Fruit fly (Drosophila melanogaster) whole organism, embryonic: Measurements from ENCODE around the gene CG15742.

Experiments used
- Atf6 ChIP-seq: fragments of 200-800 bp; sonication (Bioruptor generic); IDR thresholded peaks from 2 replicates; pipeline ENCODE4 v1.3.6; 2022; ENCODE audit warnings: missing biosample characterization, missing genetic modification characterization
- CG10267 ChIP-seq: fragments of 200-800 bp; sonication (Bioruptor generic); optimal IDR thresholded peaks from 2 replicates; lab custom pipeline; 2018; ENCODE audit warnings: missing biosample characterization, mild to moderate bottlenecking, missing genetic modification characterization, moderate library complexity
- CG10979 ChIP-seq: fragments of 200-800 bp; sonication (Bioruptor generic); optimal IDR thresholded peaks from 2 replicates; lab custom pipeline; 2018; ENCODE audit warnings: missing biosample characterization, mild to moderate bottlenecking, missing genetic modification characterization, moderate library complexity
- CG14441 ChIP-seq: fragments of 200-800 bp; sonication (Bioruptor generic); IDR thresholded peaks from 2 replicates; pipeline ENCODE4 v1.3.6; 2022; ENCODE audit warnings: missing biosample characterization, missing genetic modification characterization
- CG14860 ChIP-seq: fragments of 200-800 bp; sonication (Bioruptor generic); IDR thresholded peaks from 3 replicates; pipeline ENCODE4 v1.3.6; 2022; ENCODE audit warnings: missing biosample characterization, missing genetic modification characterization; ENCODE audit not compliant: partially characterized antibody
- CG33213 ChIP-seq: fragments of 200-800 bp; sonication (Bioruptor generic); optimal IDR thresholded peaks from 3 replicates; lab custom pipeline; 2016; ENCODE audit warnings: missing biosample characterization, missing genetic modification characterization
- CG4730 ChIP-seq: fragments of 200-800 bp; sonication (Bioruptor generic); IDR thresholded peaks from 2 replicates; pipeline ENCODE4 v1.3.6; 2022; ENCODE audit warnings: missing biosample characterization, missing genetic modification characterization
- CG5180 ChIP-seq: fragments of 200-800 bp; sonication (Bioruptor generic); optimal IDR thresholded peaks from 3 replicates; lab custom pipeline; 2017; ENCODE audit warnings: missing biosample characterization, missing genetic modification characterization, mild to moderate bottlenecking, moderate library complexity, missing genetic modification reagents
- CG6689 ChIP-seq: fragments of 200-800 bp; sonication (Bioruptor generic); IDR thresholded peaks from 2 replicates; pipeline ENCODE4 v1.3.6; 2022; ENCODE audit warnings: missing biosample characterization, missing genetic modification characterization
- CG6791 ChIP-seq: fragments of 200-800 bp; sonication (Bioruptor generic); IDR thresholded peaks from 3 replicates; pipeline ENCODE4 v1.3.6; 2022; ENCODE audit warnings: missing biosample characterization, missing genetic modification characterization; ENCODE audit not compliant: partially characterized antibody
- CG7786 ChIP-seq: fragments of 200-800 bp; sonication (Bioruptor generic); optimal IDR thresholded peaks from 2 replicates; lab custom pipeline; 2016; ENCODE audit warnings: missing biosample characterization, missing genetic modification characterization
- CG8290 ChIP-seq, 3 experiments: fragments of 200-800 bp; sonication (Bioruptor generic); optimal IDR thresholded peaks; 2 replicates each; lab custom pipeline; 2016 to 2019; ENCODE audit warnings: missing biosample characterization in 3 of 3, missing genetic modification characterization in 3 of 3, mild to moderate bottlenecking in 2 of 3, moderate library complexity in 1 of 3
- CG8765 ChIP-seq: fragments of 200-800 bp; sonication (Bioruptor generic); IDR thresholded peaks from 2 replicates; pipeline ENCODE4 v1.3.6; 2022; ENCODE audit warnings: missing biosample characterization, missing genetic modification characterization
- CG9215 ChIP-seq: fragments of 200-800 bp; sonication (Bioruptor generic); IDR thresholded peaks from 2 replicates; pipeline ENCODE4 v1.3.6; 2022; ENCODE audit warnings: missing biosample characterization, missing genetic modification characterization
- Deaf1 ChIP-seq: fragments of 200-800 bp; optimal IDR thresholded peaks from 3 replicates; lab custom pipeline; 2019; ENCODE audit warnings: missing biosample characterization, mild to moderate bottlenecking, missing genetic modification characterization, moderate library complexity
- Dek ChIP-seq: fragments of 200-800 bp; sonication (Bioruptor generic); optimal IDR thresholded peaks from 3 replicates; lab custom pipeline; 2019; ENCODE audit warnings: missing biosample characterization, mild to moderate bottlenecking, missing genetic modification characterization, moderate library complexity
- E2f2 ChIP-seq: fragments of 200-800 bp; sonication (Bioruptor generic); IDR thresholded peaks from 2 replicates; pipeline ENCODE4 v1.3.6; 2022; ENCODE audit warnings: missing biosample characterization, missing genetic modification characterization
- Ets65A ChIP-seq: fragments of 200-800 bp; sonication (Bioruptor generic); peaks from one replicate; lab custom pipeline; 2016; ENCODE audit warnings: missing biosample characterization, missing genetic modification characterization
- Fer3 ChIP-seq: fragments of 200-800 bp; sonication (Bioruptor generic); optimal IDR thresholded peaks from 2 replicates; lab custom pipeline; 2018; ENCODE audit warnings: missing biosample characterization, mild to moderate bottlenecking, missing genetic modification characterization, moderate library complexity
- H2.0 ChIP-seq: fragments of 200-800 bp; sonication (Bioruptor generic); IDR thresholded peaks from 2 replicates; pipeline ENCODE4 v1.3.6; 2022; ENCODE audit warnings: missing biosample characterization, missing genetic modification characterization
- HLHmδ ChIP-seq: fragments of 200-800 bp; sonication (Bioruptor generic); optimal IDR thresholded peaks from 2 replicates; lab custom pipeline; 2018; ENCODE audit warnings: missing biosample characterization, mild to moderate bottlenecking, missing genetic modification characterization, moderate library complexity
- Hey ChIP-seq: fragments of 200-800 bp; sonication (Bioruptor generic); optimal IDR thresholded peaks from 3 replicates; lab custom pipeline; 2018; ENCODE audit warnings: missing biosample characterization, mild to moderate bottlenecking, missing genetic modification characterization
- MBD-R2 ChIP-seq: fragments of 200-800 bp; sonication (Bioruptor generic); IDR thresholded peaks from 2 replicates; pipeline ENCODE4 v1.3.6; 2022; ENCODE audit warnings: missing biosample characterization, missing genetic modification characterization
- Med ChIP-seq: fragments of 200-800 bp; sonication (Bioruptor generic); peaks from one replicate; lab custom pipeline; 2016; ENCODE audit warnings: missing biosample characterization, missing genetic modification characterization, mild to moderate bottlenecking, inconsistent platforms, moderate library complexity
- PHDP ChIP-seq: fragments of 200-800 bp; sonication (Bioruptor generic); optimal IDR thresholded peaks from 3 replicates; lab custom pipeline; 2018; ENCODE audit warnings: missing biosample characterization, mild to moderate bottlenecking, missing genetic modification characterization, moderate library complexity
- Rfx ChIP-seq: fragments of 200-800 bp; sonication (Bioruptor generic); IDR thresholded peaks from 2 replicates; pipeline ENCODE4 v1.3.6; 2022; ENCODE audit warnings: missing biosample characterization, missing genetic modification characterization
- Scr ChIP-seq: fragments of 200-800 bp; sonication (Bioruptor generic); IDR thresholded peaks from 2 replicates; pipeline ENCODE4 v1.3.6; 2022; ENCODE audit warnings: missing biosample characterization, missing genetic modification characterization; ENCODE audit not compliant: partially characterized antibody
- Sox100B ChIP-seq: fragments of 200-800 bp; sonication (Bioruptor generic); optimal IDR thresholded peaks from 3 replicates; lab custom pipeline; 2018; ENCODE audit warnings: missing biosample characterization, mild to moderate bottlenecking, missing genetic modification characterization
- Stat92E ChIP-seq, 3 experiments: fragments of >200 bp in 2 of 3; fragments of 200-800 bp in 1 of 3; sonication (Bioruptor generic) in 1 of 3; optimal IDR thresholded peaks; 2 replicates each; lab custom pipeline; 2017 to 2019; ENCODE audit warnings: missing biosample characterization in 3 of 3, missing genetic modification characterization in 3 of 3, mild to moderate bottlenecking in 1 of 3, moderate library complexity in 1 of 3
- Trl ChIP-seq, 3 experiments: fragments of >200 bp in 2 of 3; fragments of 200-800 bp in 1 of 3; sonication (Bioruptor generic) in 1 of 3; optimal IDR thresholded peaks; 2 replicates in 1 of 3; 3 replicates in 2 of 3; lab custom pipeline; 2016 to 2017; ENCODE audit warnings: missing biosample characterization in 1 of 3, missing genetic modification characterization in 1 of 3
- ab ChIP-seq: fragments of 200-800 bp; sonication (Bioruptor generic); optimal IDR thresholded peaks from 2 replicates; lab custom pipeline; 2016; ENCODE audit warnings: missing biosample characterization, missing genetic modification characterization
- corto ChIP-seq: fragments of 200-800 bp; sonication (Bioruptor generic); optimal IDR thresholded peaks from 2 replicates; lab custom pipeline; 2016; ENCODE audit warnings: missing biosample characterization, mild to moderate bottlenecking, missing genetic modification characterization, moderate library complexity
- dimm ChIP-seq: fragments of 200-800 bp; sonication (Bioruptor generic); IDR thresholded peaks from 2 replicates; pipeline ENCODE4 v1.3.6; 2022; ENCODE audit warnings: missing biosample characterization, missing genetic modification characterization
- fd3F ChIP-seq: fragments of 200-800 bp; sonication (Bioruptor generic); optimal IDR thresholded peaks from 2 replicates; lab custom pipeline; 2018; ENCODE audit warnings: missing biosample characterization, mild to moderate bottlenecking, missing genetic modification characterization, moderate library complexity
- grn ChIP-seq: fragments of 200-800 bp; sonication (Bioruptor generic); optimal IDR thresholded peaks from 3 replicates; lab custom pipeline; 2017; ENCODE audit warnings: missing biosample characterization, missing genetic modification characterization
- her ChIP-seq: fragments of 200-800 bp; sonication (Bioruptor generic); optimal IDR thresholded peaks from 2 replicates; lab custom pipeline; 2016; ENCODE audit warnings: missing biosample characterization, missing genetic modification characterization
- org-1 ChIP-seq: fragments of 200-800 bp; sonication (Bioruptor generic); optimal IDR thresholded peaks from 2 replicates; lab custom pipeline; 2017; ENCODE audit warnings: missing biosample characterization, missing genetic modification characterization
- otp ChIP-seq: fragments of 200-800 bp; sonication (Bioruptor generic); IDR thresholded peaks from 3 replicates; pipeline ENCODE4, ENCODE4 v1.3.6; 2022; ENCODE audit warnings: missing biosample characterization, missing genetic modification characterization
- prd ChIP-seq, 3 experiments: fragments of >200 bp in 2 of 3; fragments of 200-800 bp in 1 of 3; sonication (Bioruptor generic) in 1 of 3; optimal IDR thresholded peaks in 2 of 3; IDR thresholded peaks in 1 of 3; 2 replicates in 2 of 3; 3 replicates in 1 of 3; pipeline versions ENCODE4 v1.3.6 to Lab custom; 2017 to 2022; ENCODE audit warnings: missing biosample characterization in 1 of 3, missing genetic modification characterization in 1 of 3
- ranshi ChIP-seq: fragments of 200-800 bp; sonication (Bioruptor generic); IDR thresholded peaks from 2 replicates; pipeline ENCODE4 v1.3.6; 2022; ENCODE audit warnings: missing biosample characterization, missing genetic modification characterization
- repo ChIP-seq: fragments of 200-800 bp; sonication (Bioruptor generic); optimal IDR thresholded peaks from 2 replicates; lab custom pipeline; 2016; ENCODE audit warnings: missing biosample characterization, missing genetic modification characterization
- shn ChIP-seq: fragments of 200-800 bp; sonication (Bioruptor generic); optimal IDR thresholded peaks from 3 replicates; lab custom pipeline; 2016; ENCODE audit warnings: missing biosample characterization, missing genetic modification characterization
- sqz ChIP-seq: fragments of 200-800 bp; sonication (Bioruptor generic); optimal IDR thresholded peaks from 3 replicates; lab custom pipeline; 2018; ENCODE audit warnings: missing biosample characterization, mild to moderate bottlenecking, missing genetic modification characterization
- sug ChIP-seq: fragments of 200-800 bp; optimal IDR thresholded peaks from 2 replicates; lab custom pipeline; 2019; ENCODE audit warnings: missing biosample characterization, mild to moderate bottlenecking, missing genetic modification characterization, moderate library complexity
- unc-4 ChIP-seq: fragments of 200-800 bp; sonication (Bioruptor generic); IDR thresholded peaks from 2 replicates; pipeline ENCODE4 v1.3.6; 2022; ENCODE audit warnings: missing biosample characterization, missing genetic modification characterization; ENCODE audit not compliant: partially characterized antibody
- vvl ChIP-seq: fragments of 200-800 bp; sonication (Bioruptor generic); IDR thresholded peaks from 2 replicates; pipeline ENCODE4 v1.3.6; 2022; ENCODE audit warnings: missing biosample characterization, missing genetic modification characterization
- wdn ChIP-seq: fragments of 200-800 bp; sonication (Bioruptor generic); IDR thresholded peaks from 2 replicates; pipeline ENCODE4 v1.3.6; 2022; ENCODE audit warnings: missing biosample characterization, missing genetic modification characterization
- zfh2 ChIP-seq: fragments of 200-800 bp; sonication (Bioruptor generic); optimal IDR thresholded peaks from 2 replicates; lab custom pipeline; 2016; ENCODE audit warnings: missing biosample characterization, missing genetic modification characterization

Gene CG15742

DNA sequence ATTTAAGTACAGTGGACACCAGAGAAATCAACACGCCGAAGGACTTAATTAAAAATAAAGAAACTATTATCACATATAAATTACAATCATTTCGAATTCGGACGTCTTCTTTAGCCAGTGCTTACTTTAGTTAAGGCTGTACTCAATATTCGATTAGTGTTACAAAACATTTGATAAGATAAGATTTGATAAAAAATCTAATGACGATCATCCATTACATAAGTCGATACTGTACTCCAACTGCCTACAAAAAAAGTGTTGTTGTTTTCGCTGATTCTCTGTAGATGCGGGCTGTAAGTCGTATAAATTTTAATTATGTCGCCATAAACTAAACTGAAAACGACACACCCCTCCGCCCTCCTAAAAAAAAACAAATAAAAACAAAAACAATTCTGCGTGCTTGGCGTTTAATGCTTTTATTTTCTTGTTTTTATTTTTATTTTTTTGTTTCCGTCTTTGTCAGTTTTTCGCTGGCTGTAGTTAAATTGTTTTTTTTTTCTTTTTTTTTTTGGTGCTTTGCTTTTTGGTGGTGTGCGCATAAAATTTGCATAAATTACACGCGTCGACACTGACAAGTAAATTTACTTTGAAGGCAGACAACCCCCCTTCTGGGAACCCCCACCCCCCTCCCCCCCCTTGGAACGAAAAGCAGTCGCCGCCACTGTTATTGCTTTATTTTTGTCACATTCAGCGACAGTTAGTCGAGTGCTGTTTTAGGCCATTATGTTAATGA, 23.4 kb downstream of the CG15742 start:
- TF ChIP-seq Dek (tag; lab: Kevin White, UChicago) (no peak), CG9215 (no peak), MBD-R2 (no peak), CG14441 (GFP tag; lab: Robert Waterston, UW) (peak; percentile 43; the same call in 1 of the 2 replicates), fd3F (GFP tag; lab: Kevin White, UChicago) (peak; percentile 16), Ets65A (GFP tag; lab: Kevin White, UChicago) (no peak), Atf6 (no peak), Rfx (GFP tag; lab: Robert Waterston, UW) (peak; percentile 55), Deaf1 (tag; lab: Kevin White, UChicago) (no peak), CG14860 (GFP tag; lab: Robert Waterston, UW) (no peak), otp (GFP tag; lab: Robert Waterston, UW) (no peak), dimm (GFP tag; lab: Robert Waterston, UW) (0 out of 2 replicates have a peak, but pooled peaks have one; percentile 3), wdn (GFP tag; lab: Robert Waterston, UW) (peak; percentile 31; the same call in 1 of the 2 replicates), Fer3 (no peak), CG10979 (tag; lab: Kevin White, UChicago) (no peak), Hey (no peak), E2f2 (no peak), vvl (GFP tag; lab: Robert Waterston, UW) (peak; percentile 95), prd (optimal IDR thresholded peaks at IDR 0.05; lab: Kevin White, UChicago) (no peak), prd (GFP tag; IDR thresholded peaks at IDR 0.05; lab: Robert Waterston, UW) (peak; percentile 33; the same call in 1 of the 3 replicates), Sox100B (GFP tag; lab: Kevin White, UChicago) (no peak), CG6689 (GFP tag; lab: Robert Waterston, UW) (0 out of 2 replicates have a peak, but pooled peaks have one; percentile 10), CG8290 (GFP tag; optimal IDR thresholded peaks at IDR 0.05; lab: Kevin White, UChicago) (no peak), CG8290 (tag; optimal IDR thresholded peaks at IDR 0.05; lab: Kevin White, UChicago) (peak in 1 of 2 experiments; percentile 14), org-1 (GFP tag; lab: Kevin White, UChicago) (no peak), CG8765 (no peak), Med (GFP tag; lab: Kevin White, UChicago) (peak; percentile 79), PHDP (tag; lab: Kevin White, UChicago) (no peak), her (GFP tag; lab: Kevin White, UChicago) (no peak), CG7786 (GFP tag; lab: Kevin White, UChicago) (no peak), H2.0 (GFP tag; lab: Robert Waterston, UW) (no peak), shn (GFP tag; lab: Kevin White, UChicago) (no peak), sqz (peak; percentile 56), corto (no peak), HLHmδ (GFP tag; lab: Kevin White, UChicago) (no peak), Stat92E (GFP tag; optimal IDR thresholded peaks at IDR 0.05; lab: Kevin White, UChicago) (no peak), ab (GFP tag; lab: Kevin White, UChicago) (no peak), CG5180 (GFP tag; lab: Kevin White, UChicago) (no peak), CG6791 (GFP tag; lab: Robert Waterston, UW) (no peak), Scr (GFP tag; lab: Robert Waterston, UW) (no peak), grn (peak; percentile 13), repo (GFP tag; lab: Kevin White, UChicago) (no peak), CG33213 (GFP tag; lab: Kevin White, UChicago) (no peak), unc-4 (GFP tag; lab: Robert Waterston, UW) (no peak), CG10267 (tag; lab: Kevin White, UChicago) (no peak), CG4730 (GFP tag; lab: Robert Waterston, UW) (no peak), ranshi (GFP tag; lab: Robert Waterston, UW) (peak; percentile 31), sug (tag; lab: Kevin White, UChicago) (no peak), Trl (optimal IDR thresholded peaks at IDR 0.05; lab: Kevin White, UChicago) (no peak), Trl (GFP tag; optimal IDR thresholded peaks at IDR 0.05; lab: Kevin White, UChicago) (no peak), zfh2 (GFP tag; lab: Kevin White, UChicago) (no peak)
